Fruit fly (Drosophila melanogaster) whole organism, embryonic: Measurements from ENCODE around the gene CG6465.

Experiments used
- Antp ChIP-seq: fragments of 200-800 bp; sonication (Bioruptor generic); optimal IDR thresholded peaks from 3 replicates; lab custom pipeline; 2016; ENCODE audit warnings: missing biosample characterization, missing genetic modification characterization
- CG10431 ChIP-seq: fragments of 200-800 bp; sonication (Bioruptor generic); optimal IDR thresholded peaks from 3 replicates; lab custom pipeline; 2018; ENCODE audit warnings: missing biosample characterization, mild to moderate bottlenecking, missing genetic modification characterization
- CG11696 ChIP-seq: fragments of 200-800 bp; sonication (Bioruptor generic); IDR thresholded peaks from 2 replicates; pipeline ENCODE4 v1.3.6; 2022; ENCODE audit warnings: missing biosample characterization, missing genetic modification characterization
- CG13424 ChIP-seq: fragments of 200-800 bp; sonication (Bioruptor generic); optimal IDR thresholded peaks from 2 replicates; lab custom pipeline; 2019; ENCODE audit warnings: missing biosample characterization, mild to moderate bottlenecking, missing genetic modification characterization, moderate library complexity
- CG14667 ChIP-seq: fragments of 200-800 bp; sonication (Bioruptor generic); IDR thresholded peaks from 2 replicates; pipeline ENCODE4 v1.3.6; 2022; ENCODE audit warnings: missing biosample characterization, missing genetic modification characterization
- CG1529 ChIP-seq: fragments of 200-800 bp; sonication (Bioruptor generic); optimal IDR thresholded peaks from 3 replicates; lab custom pipeline; 2018; ENCODE audit warnings: missing biosample characterization, missing genetic modification characterization
- CG16813 ChIP-seq: fragments of 200-800 bp; sonication (Bioruptor generic); IDR thresholded peaks from 3 replicates; pipeline ENCODE4 v1.3.6; 2022; ENCODE audit warnings: missing biosample characterization, missing genetic modification characterization; ENCODE audit not compliant: partially characterized antibody
- CG17328 ChIP-seq: fragments of 200-800 bp; sonication (Bioruptor generic); IDR thresholded peaks from 2 replicates; pipeline ENCODE4 v1.3.6; 2022; ENCODE audit warnings: missing biosample characterization, missing genetic modification characterization
- CG18619 ChIP-seq: fragments of 200-800 bp; sonication (Bioruptor generic); optimal IDR thresholded peaks from 3 replicates; lab custom pipeline; 2017; ENCODE audit warnings: missing biosample characterization, mild to moderate bottlenecking, missing genetic modification characterization
- CG2129 ChIP-seq: fragments of 200-800 bp; sonication (Bioruptor generic); IDR thresholded peaks from 2 replicates; pipeline ENCODE4 v1.3.6; 2022; ENCODE audit warnings: missing biosample characterization, missing genetic modification characterization; ENCODE audit not compliant: partially characterized antibody
- CG2678 ChIP-seq: fragments of 200-800 bp; sonication (Bioruptor generic); optimal IDR thresholded peaks from 3 replicates; lab custom pipeline; 2019; ENCODE audit warnings: missing biosample characterization, mild to moderate bottlenecking, missing genetic modification characterization, moderate library complexity
- CG34376 ChIP-seq: fragments of 200-800 bp; sonication (Bioruptor generic); optimal IDR thresholded peaks from 2 replicates; lab custom pipeline; 2018; ENCODE audit warnings: missing biosample characterization, mild to moderate bottlenecking, missing genetic modification characterization
- CG4820 ChIP-seq: fragments of 200-800 bp; sonication (Bioruptor generic); optimal IDR thresholded peaks from 3 replicates; lab custom pipeline; 2016; ENCODE audit warnings: missing biosample characterization, missing genetic modification characterization
- CG5245 ChIP-seq: fragments of 200-800 bp; sonication (Bioruptor generic); optimal IDR thresholded peaks from 3 replicates; lab custom pipeline; 2016; ENCODE audit warnings: missing biosample characterization, missing genetic modification characterization
- CG6765 ChIP-seq: fragments of 200-800 bp; sonication (Bioruptor generic); optimal IDR thresholded peaks from 3 replicates; lab custom pipeline; 2017; ENCODE audit warnings: missing biosample characterization, mild to moderate bottlenecking, missing genetic modification characterization
- CG7745 ChIP-seq: fragments of 200-800 bp; sonication (Bioruptor generic); optimal IDR thresholded peaks from 2 replicates; lab custom pipeline; 2018; ENCODE audit warnings: missing biosample characterization, mild to moderate bottlenecking, missing genetic modification characterization, moderate library complexity
- CG7987 ChIP-seq: fragments of 200-800 bp; sonication (Bioruptor generic); optimal IDR thresholded peaks from 2 replicates; lab custom pipeline; 2018; ENCODE audit warnings: missing biosample characterization, mild to moderate bottlenecking, missing genetic modification characterization, moderate library complexity
- CHES-1-like ChIP-seq: fragments of 200-800 bp; sonication (Bioruptor generic); optimal IDR thresholded peaks from 2 replicates; lab custom pipeline; 2016; ENCODE audit warnings: missing biosample characterization, missing genetic modification characterization
- CTCF ChIP-seq: fragments of 200-800 bp; sonication (Bioruptor generic); optimal IDR thresholded peaks from 2 replicates; lab custom pipeline; 2017; ENCODE audit warnings: missing biosample characterization, mild to moderate bottlenecking, missing genetic modification characterization, moderate library complexity
- CrebB ChIP-seq: fragments of 200-800 bp; sonication (Bioruptor generic); optimal IDR thresholded peaks from 3 replicates; lab custom pipeline; 2018; ENCODE audit warnings: missing biosample characterization, mild to moderate bottlenecking, missing genetic modification characterization
- Dip2 ChIP-seq: fragments of 200-800 bp; sonication (Bioruptor generic); IDR thresholded peaks from 2 replicates; pipeline ENCODE4 v1.3.6; 2022; ENCODE audit warnings: missing biosample characterization, missing genetic modification characterization
- HLH3B ChIP-seq: fragments of 200-800 bp; sonication (Bioruptor generic); IDR thresholded peaks from 2 replicates; pipeline ENCODE4 v1.3.6; 2022; ENCODE audit warnings: missing biosample characterization, missing genetic modification characterization
- Jarid2 ChIP-seq: fragments of 200-800 bp; sonication (Bioruptor generic); optimal IDR thresholded peaks from 3 replicates; lab custom pipeline; 2017; ENCODE audit warnings: mild to moderate bottlenecking, missing biosample characterization, missing genetic modification reagents, missing genetic modification characterization
- MBD-R2 ChIP-seq: fragments of 200-800 bp; sonication (Bioruptor generic); IDR thresholded peaks from 2 replicates; pipeline ENCODE4 v1.3.6; 2022; ENCODE audit warnings: missing biosample characterization, missing genetic modification characterization
- NK7.1 ChIP-seq: fragments of 200-800 bp; sonication (Bioruptor generic); optimal IDR thresholded peaks from 3 replicates; lab custom pipeline; 2016; ENCODE audit warnings: missing biosample characterization, missing genetic modification characterization
- Pdp1 ChIP-seq, 2 experiments: fragments of 200-800 bp; sonication (Bioruptor generic); optimal IDR thresholded peaks; 3 replicates each; lab custom pipeline; 2016; ENCODE audit warnings: missing biosample characterization in 2 of 2, missing genetic modification characterization in 2 of 2, mild to moderate bottlenecking in 1 of 2, moderate library complexity in 1 of 2
- Poxn ChIP-seq: fragments of 200-800 bp; sonication (Bioruptor generic); IDR thresholded peaks from 2 replicates; pipeline ENCODE4 v1.3.6; 2022; ENCODE audit warnings: missing biosample characterization, missing genetic modification characterization
- Six4 ChIP-seq: fragments of 200-800 bp; sonication (Bioruptor generic); optimal IDR thresholded peaks from 2 replicates; lab custom pipeline; 2016; ENCODE audit warnings: missing biosample characterization, missing genetic modification characterization
- Xrp1 ChIP-seq: fragments of 200-800 bp; sonication (Bioruptor generic); IDR thresholded peaks from 2 replicates; pipeline ENCODE4 v1.3.6; 2022; ENCODE audit warnings: missing biosample characterization, missing genetic modification characterization
- dati ChIP-seq: fragments of 200-800 bp; sonication (Bioruptor generic); IDR thresholded peaks from 2 replicates; pipeline ENCODE4 v1.3.6; 2022; ENCODE audit warnings: missing biosample characterization, missing genetic modification characterization
- dmrt99B ChIP-seq: fragments of 200-800 bp; sonication (Bioruptor generic); optimal IDR thresholded peaks from 2 replicates; lab custom pipeline; 2018; ENCODE audit warnings: missing biosample characterization, mild to moderate bottlenecking, missing genetic modification characterization, moderate library complexity
- fd96Cb ChIP-seq: fragments of 200-800 bp; sonication (Bioruptor generic); optimal IDR thresholded peaks from 2 replicates; lab custom pipeline; 2018; ENCODE audit warnings: missing biosample characterization, mild to moderate bottlenecking, missing genetic modification characterization, moderate library complexity
- fu2 ChIP-seq: fragments of 200-800 bp; sonication (Bioruptor generic); optimal IDR thresholded peaks from 2 replicates; lab custom pipeline; 2016; ENCODE audit warnings: missing biosample characterization, missing genetic modification characterization
- gem ChIP-seq: fragments of 200-800 bp; sonication (Bioruptor generic); optimal IDR thresholded peaks from 2 replicates; lab custom pipeline; 2019; ENCODE audit warnings: missing biosample characterization, mild to moderate bottlenecking, missing genetic modification characterization, moderate library complexity
- hbn ChIP-seq: fragments of 200-800 bp; sonication (Bioruptor generic); IDR thresholded peaks from 2 replicates; pipeline ENCODE4 v1.3.6; 2022; ENCODE audit warnings: missing biosample characterization, missing genetic modification characterization; ENCODE audit not compliant: partially characterized antibody
- ind ChIP-seq: fragments of 200-800 bp; sonication (Bioruptor generic); optimal IDR thresholded peaks from 3 replicates; lab custom pipeline; 2016; ENCODE audit warnings: missing biosample characterization, missing genetic modification characterization
- kni ChIP-seq: fragments of 200-800 bp; sonication (Bioruptor generic); optimal IDR thresholded peaks from 3 replicates; lab custom pipeline; 2017; ENCODE audit warnings: mild to moderate bottlenecking, missing biosample characterization, missing genetic modification reagents, missing genetic modification characterization
- lab ChIP-seq: fragments of 200-800 bp; sonication (Bioruptor generic); optimal IDR thresholded peaks from 3 replicates; lab custom pipeline; 2017; ENCODE audit warnings: missing biosample characterization, missing genetic modification characterization, mild to moderate bottlenecking, moderate library complexity, missing genetic modification reagents
- nom ChIP-seq: fragments of 200-800 bp; sonication (Bioruptor generic); optimal IDR thresholded peaks from 2 replicates; lab custom pipeline; 2017; ENCODE audit warnings: missing biosample characterization, missing genetic modification characterization, mild to moderate bottlenecking, moderate library complexity, missing genetic modification reagents
- row ChIP-seq: fragments of 200-800 bp; sonication (Bioruptor generic); IDR thresholded peaks from 3 replicates; pipeline ENCODE4 v1.3.6; 2022; ENCODE audit warnings: missing biosample characterization, missing genetic modification characterization
- schlank ChIP-seq: fragments of 200-800 bp; sonication (Bioruptor generic); optimal IDR thresholded peaks from 2 replicates; lab custom pipeline; 2018; ENCODE audit warnings: missing biosample characterization, mild to moderate bottlenecking, missing genetic modification characterization
- scrt ChIP-seq: fragments of 200-800 bp; sonication (Bioruptor generic); optimal IDR thresholded peaks from 2 replicates; lab custom pipeline; 2018; ENCODE audit warnings: missing biosample characterization, mild to moderate bottlenecking, missing genetic modification characterization, moderate library complexity
- sima ChIP-seq: fragments of 200-800 bp; sonication (Bioruptor generic); optimal IDR thresholded peaks from 2 replicates; lab custom pipeline; 2016; ENCODE audit warnings: missing biosample characterization, missing genetic modification characterization
- so ChIP-seq: fragments of 200-800 bp; sonication (Bioruptor generic); IDR thresholded peaks from 3 replicates; pipeline ENCODE4 v1.3.6; 2022; ENCODE audit warnings: missing biosample characterization, missing genetic modification characterization
- stc ChIP-seq: fragments of 200-800 bp; sonication (Bioruptor generic); IDR thresholded peaks from 2 replicates; pipeline ENCODE4 v1.3.6; 2022; ENCODE audit warnings: missing biosample characterization, missing genetic modification characterization
- sug ChIP-seq: fragments of 200-800 bp; optimal IDR thresholded peaks from 2 replicates; lab custom pipeline; 2019; ENCODE audit warnings: missing biosample characterization, mild to moderate bottlenecking, missing genetic modification characterization, moderate library complexity
- ttk ChIP-seq: fragments of 200-800 bp; sonication (Bioruptor generic); IDR thresholded peaks from 2 replicates; pipeline ENCODE4 v2.1.2; 2022; ENCODE audit warnings: missing biosample characterization, missing genetic modification characterization
- vvl ChIP-seq: fragments of 200-800 bp; sonication (Bioruptor generic); IDR thresholded peaks from 2 replicates; pipeline ENCODE4 v1.3.6; 2022; ENCODE audit warnings: missing biosample characterization, missing genetic modification characterization
- wdn ChIP-seq: fragments of 200-800 bp; sonication (Bioruptor generic); IDR thresholded peaks from 2 replicates; pipeline ENCODE4 v1.3.6; 2022; ENCODE audit warnings: missing biosample characterization, missing genetic modification characterization

CG6465 gene

dm6 chr3R:10680825-10681681, 4.0 kb upstream of the CG6465 start, which contains the start of gene Phyhd1 (continued):
- TF ChIP-seq scrt (GFP tag; lab: Kevin White, UChicago): peak; percentile 91
- peak; percentile 88 for TF ChIP-seq CrebB (tag; lab: Kevin White, UChicago)
- peak; percentile 84 for TF ChIP-seq CG1529 (GFP tag; lab: Kevin White, UChicago)
- TF ChIP-seq sug (tag; lab: Kevin White, UChicago): peak; percentile 81
- TF ChIP-seq nom (GFP tag; lab: Kevin White, UChicago): no peak
- TF ChIP-seq sima: peak; percentile 87
- TF ChIP-seq Pdp1 (GFP tag; optimal IDR thresholded peaks at IDR 0.05; lab: Kevin White, UChicago): peak; percentile 96 to 97
- TF ChIP-seq CHES-1-like (GFP tag; lab: Kevin White, UChicago): peak; percentile 96
- TF ChIP-seq CG34376: peak; percentile 87
- TF ChIP-seq stc (GFP tag; lab: Robert Waterston, UW): peak; percentile 94
- TF ChIP-seq gem: peak; percentile 99
- peak; percentile 83 for TF ChIP-seq Jarid2 (GFP tag; lab: Kevin White, UChicago)
- peak; percentile 92 for TF ChIP-seq fu2 (GFP tag; lab: Kevin White, UChicago)
- TF ChIP-seq vvl: peak; percentile 97
- peak; percentile 52 for TF ChIP-seq CTCF (GFP tag; lab: Kevin White, UChicago)
- peak; percentile 91 for TF ChIP-seq CG18619 (GFP tag; lab: Kevin White, UChicago)
- peak; percentile 88 for TF ChIP-seq schlank (tag; lab: Kevin White, UChicago)
- peak; percentile 80 for TF ChIP-seq dati (GFP tag; lab: Robert Waterston, UW)
- peak; percentile 96 for TF ChIP-seq lab (GFP tag; lab: Kevin White, UChicago)
- TF ChIP-seq wdn: peak; percentile 96
- TF ChIP-seq Xrp1 (GFP tag; lab: Robert Waterston, UW): peak; percentile 97
- TF ChIP-seq NK7.1 (GFP tag; lab: Kevin White, UChicago): peak; percentile 96
- peak; percentile 99 for TF ChIP-seq row (GFP tag; lab: Robert Waterston, UW)
- TF ChIP-seq CG2129 (GFP tag; lab: Robert Waterston, UW): no peak
- no peak for TF ChIP-seq CG16813
- peak; percentile 95 for TF ChIP-seq dmrt99B (tag; lab: Kevin White, UChicago)
- TF ChIP-seq HLH3B (GFP tag; lab: Robert Waterston, UW): peak; percentile 97
- TF ChIP-seq MBD-R2 (GFP tag; lab: Robert Waterston, UW): peak; percentile 88
- peak; percentile 91 for TF ChIP-seq CG7987 (GFP tag; lab: Kevin White, UChicago)
- TF ChIP-seq CG14667: peak; percentile 83
- TF ChIP-seq CG13424 (tag; lab: Kevin White, UChicago): peak; percentile 91
- TF ChIP-seq CG6765: peak; percentile 79
- peak; percentile 91 for TF ChIP-seq CG5245 (GFP tag; lab: Kevin White, UChicago)
- TF ChIP-seq CG4820 (GFP tag; lab: Kevin White, UChicago): peak; percentile 94
- TF ChIP-seq kni: peak; percentile 48
- TF ChIP-seq hbn (GFP tag; lab: Robert Waterston, UW): no peak
- TF ChIP-seq Six4 (GFP tag; lab: Kevin White, UChicago): peak; percentile 94
- peak; percentile 95 for TF ChIP-seq ind (GFP tag; lab: Kevin White, UChicago)
- TF ChIP-seq CG11696 (GFP tag; lab: Robert Waterston, UW): peak; percentile 82
- peak; percentile 95 for TF ChIP-seq CG2678
- TF ChIP-seq Dip2 (GFP tag; lab: Robert Waterston, UW): peak; percentile 34; the same call in 1 of the 2 replicates
- peak; percentile 24 for TF ChIP-seq CG10431 (GFP tag; lab: Kevin White, UChicago)
- TF ChIP-seq Poxn: peak; percentile 82
- TF ChIP-seq ttk: peak; percentile 90
- TF ChIP-seq so (GFP tag; lab: Robert Waterston, UW): peak; percentile 96
- TF ChIP-seq fd96Cb (tag; lab: Kevin White, UChicago): peak; percentile 97
- TF ChIP-seq CG17328 (GFP tag; lab: Robert Waterston, UW): peak; percentile 93
- peak; percentile 96 for TF ChIP-seq Antp (GFP tag; lab: Kevin White, UChicago)
- peak; percentile 34 for TF ChIP-seq CG7745 (tag; lab: Kevin White, UChicago)
